Fruit fly (Drosophila melanogaster) whole organism, pupa: ENCODE results near the gene NHP2.

Experiments used
- CG10348 ChIP-seq: fragments of 200-800 bp; sonication (Bioruptor generic); IDR thresholded peaks from 2 replicates; pipeline ENCODE4 v1.3.6; 2022; ENCODE audit warnings: missing biosample characterization, missing genetic modification characterization
- CG12605 ChIP-seq: fragments of 200-800 bp; sonication (Bioruptor generic); IDR thresholded peaks from 2 replicates; pipeline ENCODE4 v1.3.6; 2022; ENCODE audit warnings: missing biosample characterization, missing genetic modification characterization
- CG13204 ChIP-seq: fragments of 200-800 bp; sonication (Bioruptor generic); optimal IDR thresholded peaks from 2 replicates; lab custom pipeline; 2018; ENCODE audit warnings: missing biosample characterization, mild to moderate bottlenecking, missing genetic modification characterization, moderate library complexity
- CG14655 ChIP-seq: fragments of 200-800 bp; sonication (Bioruptor generic); optimal IDR thresholded peaks from 3 replicates; lab custom pipeline; 2017; ENCODE audit warnings: mild to moderate bottlenecking, missing biosample characterization, missing genetic modification reagents, missing genetic modification characterization
- CG15710 ChIP-seq: fragments of 200-800 bp; sonication (Bioruptor generic); optimal IDR thresholded peaks from 2 replicates; lab custom pipeline; 2018; ENCODE audit warnings: missing biosample characterization, mild to moderate bottlenecking, missing genetic modification characterization, moderate library complexity
- CG17806 ChIP-seq: fragments of 200-800 bp; sonication (Bioruptor generic); optimal IDR thresholded peaks from 2 replicates; lab custom pipeline; 2018; ENCODE audit warnings: missing biosample characterization, mild to moderate bottlenecking, missing genetic modification characterization, moderate library complexity
- CG32121 ChIP-seq: fragments of 200-800 bp; sonication (Bioruptor generic); IDR thresholded peaks from 2 replicates; pipeline ENCODE4 v1.3.6; 2022; ENCODE audit warnings: missing biosample characterization, missing genetic modification characterization
- CG34367 ChIP-seq: fragments of 200-800 bp; sonication (Bioruptor generic); optimal IDR thresholded peaks from 2 replicates; lab custom pipeline; 2018; ENCODE audit warnings: missing biosample characterization, mild to moderate bottlenecking, missing genetic modification characterization
- CG4496 ChIP-seq: fragments of 200-800 bp; sonication (Bioruptor generic); IDR thresholded peaks from 3 replicates; pipeline ENCODE4 v1.3.6; 2022; ENCODE audit warnings: missing biosample characterization, missing genetic modification characterization
- CG8159 ChIP-seq: fragments of 200-800 bp; sonication (Bioruptor generic); optimal IDR thresholded peaks from 3 replicates; lab custom pipeline; 2018; ENCODE audit warnings: missing biosample characterization, mild to moderate bottlenecking, missing genetic modification characterization, moderate library complexity
- CG8301 ChIP-seq: fragments of 200-800 bp; sonication (Bioruptor generic); optimal IDR thresholded peaks from 2 replicates; lab custom pipeline; 2018; ENCODE audit warnings: missing biosample characterization, mild to moderate bottlenecking, missing genetic modification characterization
- CG9948 ChIP-seq: fragments of 200-800 bp; sonication (Bioruptor generic); optimal IDR thresholded peaks from 2 replicates; lab custom pipeline; 2018; ENCODE audit warnings: missing biosample characterization, mild to moderate bottlenecking, missing genetic modification characterization, moderate library complexity
- D1 ChIP-seq: fragments of 200-800 bp; sonication (Bioruptor generic); optimal IDR thresholded peaks from 2 replicates; lab custom pipeline; 2018; ENCODE audit warnings: missing biosample characterization, mild to moderate bottlenecking, missing genetic modification characterization, moderate library complexity
- EcR ChIP-seq: fragments of 200-800 bp; sonication (Bioruptor generic); optimal IDR thresholded peaks from 3 replicates; lab custom pipeline; 2019; ENCODE audit warnings: missing biosample characterization, missing genetic modification characterization, mild to moderate bottlenecking, moderate library complexity, missing genetic modification reagents
- Ets98B ChIP-seq: fragments of 200-800 bp; sonication (Bioruptor generic); IDR thresholded peaks from 2 replicates; pipeline ENCODE4 v1.3.6; 2022; ENCODE audit warnings: missing biosample characterization, missing genetic modification characterization
- Pif1A ChIP-seq: fragments of 200-800 bp; sonication (Bioruptor generic); optimal IDR thresholded peaks from 3 replicates; lab custom pipeline; 2016; ENCODE audit warnings: missing biosample characterization, missing genetic modification characterization
- Pif1B ChIP-seq: fragments of 200-800 bp; sonication (Bioruptor generic); optimal IDR thresholded peaks from 3 replicates; lab custom pipeline; 2016; ENCODE audit warnings: missing biosample characterization, missing genetic modification characterization
- Snoo ChIP-seq: fragments of 200-800 bp; sonication (Bioruptor generic); optimal IDR thresholded peaks from 3 replicates; lab custom pipeline; 2017; ENCODE audit warnings: missing biosample characterization, mild to moderate bottlenecking, missing genetic modification characterization, inconsistent platforms
- fd96Ca ChIP-seq: fragments of 200-800 bp; sonication (Bioruptor generic); IDR thresholded peaks from 3 replicates; pipeline ENCODE4 v1.3.6; 2022; ENCODE audit warnings: missing biosample characterization, missing genetic modification characterization
- gl ChIP-seq: fragments of 200-800 bp; sonication (Bioruptor generic); optimal IDR thresholded peaks from 2 replicates; lab custom pipeline; 2018; ENCODE audit warnings: missing biosample characterization, mild to moderate bottlenecking, missing genetic modification characterization
- rn ChIP-seq: fragments of 200-800 bp; sonication (Bioruptor generic); IDR thresholded peaks from 2 replicates; pipeline ENCODE4 v1.3.6; 2022; ENCODE audit warnings: missing biosample characterization, missing genetic modification characterization

Gene NHP2

dm6 chr3L:14789676-14790075, 12.3 kb downstream of the NHP2 start, which contains the start of gene Helz:
Gene Helz, plus strand, starts transcription at chr3L:14789935.
- TF ChIP-seq CG32121 (GFP tag; lab: Robert Waterston, UW) (no peak), CG9948 (tag; lab: Kevin White, UChicago) (no peak), CG4496 (GFP tag; lab: Robert Waterston, UW) (no peak), Snoo (tag; lab: Kevin White, UChicago) (no peak), Ets98B (GFP tag; lab: Robert Waterston, UW) (no peak), CG10348 (GFP tag; lab: Robert Waterston, UW) (no peak), CG13204 (no peak), rn (GFP tag; lab: Robert Waterston, UW) (no peak), CG17806 (tag; lab: Kevin White, UChicago) (no peak), CG34367 (tag; lab: Kevin White, UChicago) (no peak), EcR (GFP tag; lab: Kevin White, UChicago) (no peak), D1 (tag; lab: Kevin White, UChicago) (no peak), CG14655 (GFP tag; lab: Kevin White, UChicago) (no peak), gl (tag; lab: Kevin White, UChicago) (no peak)

dm6 chr3L:14786230-14786850, 15.6 kb downstream of the NHP2 start, which contains the start of the genes bmm and Tdrd3:
Gene bmm, minus strand, starts transcription at chr3L:14786412.
Gene Tdrd3, plus strand, starts transcription at chr3L:14786791.
- TF ChIP-seq rn (GFP tag; lab: Robert Waterston, UW) (peak; percentile 51; the same call in 1 of the 2 replicates), Ets98B (GFP tag; lab: Robert Waterston, UW) (peak; percentile 62), CG15710 (tag; lab: Kevin White, UChicago) (peak; percentile 84), Snoo (tag; lab: Kevin White, UChicago) (peak; percentile 66), D1 (tag; lab: Kevin White, UChicago) (no peak), CG8159 (peak; percentile 98), CG9948 (tag; lab: Kevin White, UChicago) (peak; percentile 82), gl (tag; lab: Kevin White, UChicago) (no peak), CG13204 (no peak), CG12605 (GFP tag; lab: Robert Waterston, UW) (peak; percentile 6; the same call in 1 of the 2 replicates), CG32121 (GFP tag; lab: Robert Waterston, UW) (peak; percentile 56), Pif1A (GFP tag; lab: Kevin White, UChicago) (peak; percentile 69), CG14655 (GFP tag; lab: Kevin White, UChicago) (peak; percentile 77), CG10348 (GFP tag; lab: Robert Waterston, UW) (no peak), fd96Ca (peak; percentile 67; the same call in 2 of the 3 replicates), EcR (GFP tag; lab: Kevin White, UChicago) (no peak), Pif1B (GFP tag; lab: Kevin White, UChicago) (peak; percentile 51), CG8301 (peak; percentile 48), CG34367 (tag; lab: Kevin White, UChicago) (peak; percentile 66), CG17806 (tag; lab: Kevin White, UChicago) (peak; percentile 77), CG4496 (GFP tag; lab: Robert Waterston, UW) (peak; percentile 65; the same call in 1 of the 3 replicates)

dm6 chr3L:14785492-14785916, 16.5 kb downstream of the NHP2 start:
- TF ChIP-seq CG8159 (peak; percentile 74), CG8301 (peak; percentile 85), Pif1B (GFP tag; lab: Kevin White, UChicago) (peak; percentile 61), CG10348 (GFP tag; lab: Robert Waterston, UW) (peak; percentile 50; the same call in 1 of the 2 replicates), CG34367 (tag; lab: Kevin White, UChicago) (peak; percentile 53), fd96Ca (peak; percentile 87), CG15710 (tag; lab: Kevin White, UChicago) (peak; percentile 68), rn (GFP tag; lab: Robert Waterston, UW) (peak; percentile 57; the same call in 1 of the 2 replicates), CG32121 (GFP tag; lab: Robert Waterston, UW) (peak; percentile 84), CG12605 (GFP tag; lab: Robert Waterston, UW) (peak; percentile 54), EcR (GFP tag; lab: Kevin White, UChicago) (peak; percentile 98), D1 (tag; lab: Kevin White, UChicago) (no peak), CG4496 (GFP tag; lab: Robert Waterston, UW) (peak; percentile 82; the same call in 2 of the 3 replicates), CG13204 (peak; percentile 35), Ets98B (GFP tag; lab: Robert Waterston, UW) (peak; percentile 83), CG14655 (GFP tag; lab: Kevin White, UChicago) (peak; percentile 85), CG9948 (tag; lab: Kevin White, UChicago) (peak; percentile 73), gl (tag; lab: Kevin White, UChicago) (peak; percentile 5), Snoo (tag; lab: Kevin White, UChicago) (peak; percentile 42), CG17806 (tag; lab: Kevin White, UChicago) (peak; percentile 73), Pif1A (GFP tag; lab: Kevin White, UChicago) (peak; percentile 86)

- TF ChIP-seq Pif1B (GFP tag; lab: Kevin White, UChicago) (peak; percentile 49), CG17806 (tag; lab: Kevin White, UChicago) (peak; percentile 78), CG14655 (GFP tag; lab: Kevin White, UChicago) (peak; percentile 91), D1 (tag; lab: Kevin White, UChicago) (peak; percentile 77), Snoo (tag; lab: Kevin White, UChicago) (peak; percentile 73), CG8301 (peak; percentile 90), CG32121 (GFP tag; lab: Robert Waterston, UW) (peak; percentile 78), CG12605 (GFP tag; lab: Robert Waterston, UW) (peak; percentile 56), EcR (GFP tag; lab: Kevin White, UChicago) (no peak), CG9948 (tag; lab: Kevin White, UChicago) (peak; percentile 82), CG15710 (tag; lab: Kevin White, UChicago) (peak; percentile 78), CG8159 (peak; percentile 79), gl (tag; lab: Kevin White, UChicago) (peak; percentile 18), fd96Ca (no peak), Ets98B (GFP tag; lab: Robert Waterston, UW) (peak; percentile 52), Pif1A (GFP tag; lab: Kevin White, UChicago) (peak; percentile 69), rn (GFP tag; lab: Robert Waterston, UW) (peak; percentile 56), CG4496 (GFP tag; lab: Robert Waterston, UW) (no peak; the same call in 1 of the 3 replicates), CG13204 (no peak), CG10348 (GFP tag; lab: Robert Waterston, UW) (no peak; the same call in 1 of the 2 replicates), CG34367 (tag; lab: Kevin White, UChicago) (peak; percentile 71)
Measured at dm6 chr3L:14784949-14785408, 17.0 kb downstream of the NHP2 start.
